Worm (Caenorhabditis elegans): Measurements from ENCODE around the gene srx-77.

Gene srx-77

ce11 chrV:4624717-4625116, 43.8 kb downstream of the srx-77 start:
- TF ChIP-seq pes-1 (GFP tag; IDR thresholded peaks at IDR 0.05) (no peak), scrt-1 (GFP tag; IDR thresholded peaks at IDR 0.05) (no peak), ets-7 (tag; optimal IDR thresholded peaks at IDR 0.05) (no peak), tbx-37 (GFP tag; conservative IDR thresholded peaks at IDR 0.05) (no peak), hmbx-1 (tag; optimal IDR thresholded peaks at IDR 0.05) (no peak), ceh-13 (GFP tag; optimal IDR thresholded peaks at IDR 0.05) (no peak), F13C5.2 (tag; optimal IDR thresholded peaks at IDR 0.05) (no peak), sea-1 (GFP tag; conservative IDR thresholded peaks at IDR 0.05) (no peak), tra-4 (tag; optimal IDR thresholded peaks at IDR 0.05) (no peak), ceh-36 (tag; optimal IDR thresholded peaks at IDR 0.05) (no peak), tbx-11 (GFP tag; IDR thresholded peaks at IDR 0.05) (no peak), ama-1 (optimal IDR thresholded peaks at IDR 0.05) (no peak), B0310.2 (tag; optimal IDR thresholded peaks at IDR 0.05) (no peak), aly-1 (tag; optimal IDR thresholded peaks at IDR 0.05) (no peak), flt-1 (GFP tag; IDR thresholded peaks at IDR 0.05) (no peak), hnd-1 (tag; optimal IDR thresholded peaks at IDR 0.05) (no peak), hmg-4 (GFP tag; optimal IDR thresholded peaks at IDR 0.05) (no peak)

- no peak for TF ChIP-seq hmg-4 (GFP tag; optimal IDR thresholded peaks at IDR 0.05)
- TF ChIP-seq B0310.2 (tag; optimal IDR thresholded peaks at IDR 0.05), result no peak
- TF ChIP-seq tra-4 (tag; optimal IDR thresholded peaks at IDR 0.05), result no peak
- TF ChIP-seq sea-1 (GFP tag; conservative IDR thresholded peaks at IDR 0.05), result no peak
- no peak for TF ChIP-seq ama-1 (optimal IDR thresholded peaks at IDR 0.05)
- TF ChIP-seq hmbx-1 (tag; optimal IDR thresholded peaks at IDR 0.05), result no peak
- no peak for TF ChIP-seq ceh-36 (tag; optimal IDR thresholded peaks at IDR 0.05)
- no peak for TF ChIP-seq pes-1 (GFP tag; IDR thresholded peaks at IDR 0.05)
Observed at ce11 chrV:4623535-4623934, 45.0 kb downstream of the srx-77 start.

- TF ChIP-seq B0310.2 (tag; optimal IDR thresholded peaks at IDR 0.05) (no peak), tbx-37 (GFP tag; conservative IDR thresholded peaks at IDR 0.05) (no peak), tbx-11 (GFP tag; IDR thresholded peaks at IDR 0.05) (no peak), ceh-13 (GFP tag; optimal IDR thresholded peaks at IDR 0.05) (no peak), ets-7 (tag; optimal IDR thresholded peaks at IDR 0.05) (no peak), sea-1 (GFP tag; conservative IDR thresholded peaks at IDR 0.05) (no peak)
Observed at ce11 chrV:4617260-4617659, 51.3 kb downstream of the srx-77 start, which contains the start of gene sumv-2. sumv-2 (plus strand) TSS chrV:4617560.

All from whole organism, early embryonic.